Fruit fly (Drosophila melanogaster) whole organism, embryonic: ENCODE data around the gene Aatf.

ENCODE experiments used
- Aef1 ChIP-seq: fragments of 200-800 bp; sonication (Bioruptor generic); IDR thresholded peaks from 3 replicates; pipeline ENCODE4 v1.3.6; 2022; ENCODE audit warnings: missing biosample characterization, missing genetic modification characterization
- B-H1 ChIP-seq: fragments of 200-800 bp; sonication (Bioruptor generic); IDR thresholded peaks from 3 replicates; pipeline ENCODE4 v1.3.6; 2022; ENCODE audit warnings: missing biosample characterization, missing genetic modification characterization
- Bgb ChIP-seq: fragments of 200-800 bp; sonication (Bioruptor generic); IDR thresholded peaks from 2 replicates; pipeline ENCODE4 v1.3.6; 2022; ENCODE audit warnings: missing biosample characterization, missing genetic modification characterization; ENCODE audit not compliant: partially characterized antibody
- C15 ChIP-seq: fragments of 200-800 bp; sonication (Bioruptor generic); IDR thresholded peaks from 3 replicates; pipeline ENCODE4 v1.3.6; 2022; ENCODE audit warnings: missing biosample characterization, missing genetic modification characterization
- CG10366 ChIP-seq: fragments of 200-800 bp; sonication (Bioruptor generic); IDR thresholded peaks from 2 replicates; pipeline ENCODE4 v1.3.6; 2022; ENCODE audit warnings: missing biosample characterization, missing genetic modification characterization
- CG10543 ChIP-seq: fragments of 200-800 bp; sonication (Bioruptor generic); optimal IDR thresholded peaks from 3 replicates; lab custom pipeline; 2017; ENCODE audit warnings: missing biosample characterization, mild to moderate bottlenecking, missing genetic modification characterization, moderate library complexity
- CG12219 ChIP-seq: fragments of 200-800 bp; sonication (Bioruptor generic); optimal IDR thresholded peaks from 3 replicates; lab custom pipeline; 2018; ENCODE audit warnings: missing biosample characterization, mild to moderate bottlenecking, missing genetic modification characterization
- CG12744 ChIP-seq: fragments of 200-800 bp; sonication (Bioruptor generic); optimal IDR thresholded peaks from 2 replicates; lab custom pipeline; 2016; ENCODE audit warnings: missing biosample characterization, missing genetic modification characterization
- CG12769 ChIP-seq: fragments of 200-800 bp; sonication (Bioruptor generic); optimal IDR thresholded peaks from 2 replicates; lab custom pipeline; 2019; ENCODE audit warnings: missing biosample characterization, mild to moderate bottlenecking, missing genetic modification characterization, moderate library complexity
- CG13775 ChIP-seq: fragments of 200-800 bp; sonication (Bioruptor generic); optimal IDR thresholded peaks from 3 replicates; lab custom pipeline; 2017; ENCODE audit warnings: missing biosample characterization, mild to moderate bottlenecking, missing genetic modification characterization
- CG16779 ChIP-seq: fragments of 200-800 bp; sonication (Bioruptor generic); IDR thresholded peaks from 2 replicates; pipeline ENCODE4 v1.3.6; 2022; ENCODE audit warnings: missing biosample characterization, missing genetic modification characterization
- CG17802 ChIP-seq: fragments of 200-800 bp; sonication (Bioruptor generic); optimal IDR thresholded peaks from 2 replicates; lab custom pipeline; 2018; ENCODE audit warnings: missing biosample characterization, mild to moderate bottlenecking, missing genetic modification characterization, moderate library complexity
- CG31365 ChIP-seq: fragments of 200-800 bp; sonication (Bioruptor generic); optimal IDR thresholded peaks from 2 replicates; lab custom pipeline; 2018; ENCODE audit warnings: missing biosample characterization, mild to moderate bottlenecking, missing genetic modification characterization
- CG3847 ChIP-seq: fragments of 200-800 bp; sonication (Bioruptor generic); IDR thresholded peaks from 2 replicates; pipeline ENCODE4 v1.3.6; 2022; ENCODE audit warnings: missing biosample characterization, missing genetic modification characterization
- CG4282 ChIP-seq: fragments of 200-800 bp; sonication (Bioruptor generic); optimal IDR thresholded peaks from 2 replicates; lab custom pipeline; 2016; ENCODE audit warnings: missing biosample characterization, missing genetic modification characterization
- CG4360 ChIP-seq: fragments of 200-800 bp; sonication (Bioruptor generic); IDR thresholded peaks from 2 replicates; pipeline ENCODE4 v1.3.6; 2022; ENCODE audit warnings: missing biosample characterization, missing genetic modification characterization
- CG43689 ChIP-seq: fragments of 200-800 bp; sonication (Bioruptor generic); IDR thresholded peaks from 2 replicates; pipeline ENCODE4 v1.3.6; 2022; ENCODE audit warnings: missing biosample characterization, missing genetic modification characterization
- CG6683 ChIP-seq: fragments of 200-800 bp; sonication (Bioruptor generic); optimal IDR thresholded peaks from 2 replicates; lab custom pipeline; 2017; ENCODE audit warnings: missing biosample characterization, mild to moderate bottlenecking, missing genetic modification characterization, missing genetic modification reagents
- CG6813 ChIP-seq: fragments of 200-800 bp; sonication (Bioruptor generic); optimal IDR thresholded peaks from 2 replicates; lab custom pipeline; 2017; ENCODE audit warnings: missing biosample characterization, missing genetic modification characterization, mild to moderate bottlenecking, moderate library complexity, missing genetic modification reagents
- CG8478 ChIP-seq: fragments of >200 bp; optimal IDR thresholded peaks from 2 replicates; lab custom pipeline; 2018
- CG9727 ChIP-seq: fragments of 200-800 bp; sonication (Bioruptor generic); optimal IDR thresholded peaks from 3 replicates; lab custom pipeline; 2017; ENCODE audit warnings: missing biosample characterization, mild to moderate bottlenecking, missing genetic modification characterization
- CG9817 ChIP-seq: fragments of 200-800 bp; sonication (Bioruptor generic); optimal IDR thresholded peaks from 2 replicates; lab custom pipeline; 2018; ENCODE audit warnings: missing biosample characterization, mild to moderate bottlenecking, missing genetic modification characterization, moderate library complexity
- CHES-1-like ChIP-seq: fragments of 200-800 bp; sonication (Bioruptor generic); optimal IDR thresholded peaks from 2 replicates; lab custom pipeline; 2016; ENCODE audit warnings: missing biosample characterization, missing genetic modification characterization
- Dek ChIP-seq: fragments of 200-800 bp; sonication (Bioruptor generic); optimal IDR thresholded peaks from 3 replicates; lab custom pipeline; 2019; ENCODE audit warnings: missing biosample characterization, mild to moderate bottlenecking, missing genetic modification characterization, moderate library complexity
- Dip3 ChIP-seq: fragments of 200-800 bp; sonication (Bioruptor generic); optimal IDR thresholded peaks from 3 replicates; lab custom pipeline; 2016; ENCODE audit warnings: missing biosample characterization, missing genetic modification characterization
- Eip74EF ChIP-seq, 2 experiments: fragments of 200-800 bp in 1 of 2; fragments of >200 bp in 1 of 2; sonication (Bioruptor generic) in 1 of 2; optimal IDR thresholded peaks; 2 replicates each; lab custom pipeline; 2017 to 2019; ENCODE audit warnings: missing biosample characterization in 2 of 2, missing genetic modification characterization in 2 of 2, mild to moderate bottlenecking in 1 of 2, moderate library complexity in 1 of 2
- Elba2 ChIP-seq: fragments of 200-800 bp; sonication (Bioruptor generic); optimal IDR thresholded peaks from 3 replicates; lab custom pipeline; 2016; ENCODE audit warnings: missing biosample characterization, missing genetic modification characterization
- Fer2 ChIP-seq: fragments of 200-800 bp; sonication (Bioruptor generic); optimal IDR thresholded peaks from 2 replicates; lab custom pipeline; 2018; ENCODE audit warnings: missing biosample characterization, mild to moderate bottlenecking, missing genetic modification characterization, moderate library complexity
- PHDP ChIP-seq: fragments of 200-800 bp; sonication (Bioruptor generic); optimal IDR thresholded peaks from 3 replicates; lab custom pipeline; 2018; ENCODE audit warnings: missing biosample characterization, mild to moderate bottlenecking, missing genetic modification characterization, moderate library complexity
- Spps ChIP-seq: fragments of 200-800 bp; sonication (Bioruptor generic); optimal IDR thresholded peaks from 2 replicates; lab custom pipeline; 2018; ENCODE audit warnings: missing biosample characterization, mild to moderate bottlenecking, missing genetic modification characterization
- Sry-β ChIP-seq: fragments of 200-800 bp; sonication (Bioruptor generic); optimal IDR thresholded peaks from 2 replicates; lab custom pipeline; 2018; ENCODE audit warnings: missing biosample characterization, mild to moderate bottlenecking, missing genetic modification characterization, moderate library complexity
- Ssrp ChIP-seq: fragments of 200-800 bp; sonication (Bioruptor generic); optimal IDR thresholded peaks from 2 replicates; lab custom pipeline; 2018; ENCODE audit warnings: missing biosample characterization, mild to moderate bottlenecking, missing genetic modification characterization, moderate library complexity
- ara ChIP-seq: fragments of 200-800 bp; sonication (Bioruptor generic); IDR thresholded peaks from 2 replicates; pipeline ENCODE4 v1.3.6; 2022; ENCODE audit warnings: missing biosample characterization, missing genetic modification characterization
- ato ChIP-seq: fragments of 200-800 bp; sonication (Bioruptor generic); IDR thresholded peaks from 2 replicates; pipeline ENCODE4 v1.3.6; 2022; ENCODE audit warnings: missing biosample characterization, missing genetic modification characterization; ENCODE audit not compliant: partially characterized antibody
- en ChIP-seq: fragments of 200-800 bp; sonication (Bioruptor generic); optimal IDR thresholded peaks from 2 replicates; lab custom pipeline; 2016; ENCODE audit warnings: missing biosample characterization, missing genetic modification characterization
- fu2 ChIP-seq: fragments of 200-800 bp; sonication (Bioruptor generic); optimal IDR thresholded peaks from 2 replicates; lab custom pipeline; 2016; ENCODE audit warnings: missing biosample characterization, missing genetic modification characterization
- grn ChIP-seq: fragments of 200-800 bp; sonication (Bioruptor generic); optimal IDR thresholded peaks from 3 replicates; lab custom pipeline; 2017; ENCODE audit warnings: missing biosample characterization, missing genetic modification characterization
- hbn ChIP-seq: fragments of 200-800 bp; sonication (Bioruptor generic); IDR thresholded peaks from 2 replicates; pipeline ENCODE4 v1.3.6; 2022; ENCODE audit warnings: missing biosample characterization, missing genetic modification characterization; ENCODE audit not compliant: partially characterized antibody
- lov ChIP-seq, 2 experiments: fragments of 200-800 bp in 1 of 2; fragments of >200 bp in 1 of 2; sonication (Bioruptor generic) in 1 of 2; IDR thresholded peaks in 1 of 2; optimal IDR thresholded peaks in 1 of 2; 2 replicates in 1 of 2; 3 replicates in 1 of 2; pipeline versions ENCODE4 v1.3.6 to Lab custom; 2017 to 2022; ENCODE audit warnings: missing biosample characterization in 1 of 2, missing genetic modification characterization in 1 of 2
- nom ChIP-seq: fragments of 200-800 bp; sonication (Bioruptor generic); optimal IDR thresholded peaks from 2 replicates; lab custom pipeline; 2017; ENCODE audit warnings: missing biosample characterization, missing genetic modification characterization, mild to moderate bottlenecking, moderate library complexity, missing genetic modification reagents
- onecut ChIP-seq: fragments of 200-800 bp; sonication (Bioruptor generic); IDR thresholded peaks from 2 replicates; pipeline ENCODE4 v1.3.6; 2022; ENCODE audit warnings: missing biosample characterization, missing genetic modification characterization
- pfk ChIP-seq: fragments of 200-800 bp; sonication (Bioruptor generic); optimal IDR thresholded peaks from 2 replicates; lab custom pipeline; 2018; ENCODE audit warnings: missing biosample characterization, mild to moderate bottlenecking, missing genetic modification characterization, moderate library complexity
- row ChIP-seq: fragments of 200-800 bp; sonication (Bioruptor generic); IDR thresholded peaks from 3 replicates; pipeline ENCODE4 v1.3.6; 2022; ENCODE audit warnings: missing biosample characterization, missing genetic modification characterization
- sim ChIP-seq: fragments of 200-800 bp; sonication (Bioruptor generic); IDR thresholded peaks from 2 replicates; pipeline ENCODE4 v1.3.6; 2022; ENCODE audit warnings: missing biosample characterization, missing genetic modification characterization
- sna ChIP-seq: fragments of 200-800 bp; sonication (Bioruptor generic); IDR thresholded peaks from 2 replicates; pipeline ENCODE4 v1.3.6; 2022; ENCODE audit warnings: missing biosample characterization, missing genetic modification characterization; ENCODE audit not compliant: partially characterized antibody
- unc-4 ChIP-seq: fragments of 200-800 bp; sonication (Bioruptor generic); IDR thresholded peaks from 2 replicates; pipeline ENCODE4 v1.3.6; 2022; ENCODE audit warnings: missing biosample characterization, missing genetic modification characterization; ENCODE audit not compliant: partially characterized antibody
- zen ChIP-seq: fragments of 200-800 bp; sonication (Bioruptor generic); optimal IDR thresholded peaks from 3 replicates; lab custom pipeline; 2018; ENCODE audit warnings: missing biosample characterization, mild to moderate bottlenecking, missing genetic modification characterization, moderate library complexity

Aatf gene

dm6 chr2L:6673211-6674012, 44.0 kb upstream of the Aatf start, which contains the start of gene Spn27A (continued):
- TF ChIP-seq Elba2 (GFP tag; lab: Kevin White, UChicago), result peak; percentile 19
- TF ChIP-seq Bgb, result peak; percentile 30; the same call in 1 of the 2 replicates
- peak; percentile 35; the same call in 1 of the 3 replicates for TF ChIP-seq Aef1 (GFP tag; lab: Robert Waterston, UW)
- TF ChIP-seq CG9817 (tag; lab: Kevin White, UChicago), result peak; percentile 25
- no peak for TF ChIP-seq CG8478 (lab: Kevin White, UChicago)
- no peak for TF ChIP-seq grn (GFP tag; lab: Kevin White, UChicago)
- TF ChIP-seq CG6813, result peak; percentile 25
- TF ChIP-seq zen (tag; lab: Kevin White, UChicago), result peak; percentile 50
- no peak for TF ChIP-seq CG12744
- peak; percentile 59 for TF ChIP-seq Dip3 (GFP tag; lab: Kevin White, UChicago)
- peak; percentile 3 for TF ChIP-seq CG12769 (tag; lab: Kevin White, UChicago)
- no peak for TF ChIP-seq ato (GFP tag; lab: Robert Waterston, UW)
- peak; percentile 43 for TF ChIP-seq Dek (tag; lab: Kevin White, UChicago)
- TF ChIP-seq CG17802 (tag; lab: Kevin White, UChicago), result no peak
- TF ChIP-seq B-H1 (GFP tag; lab: Robert Waterston, UW), result 0 out of 3 replicates have a peak, but pooled peaks have one; percentile 32
- peak; percentile 46 for TF ChIP-seq CG9727
- TF ChIP-seq CG13775 (GFP tag; lab: Kevin White, UChicago), result peak; percentile 56
- peak; percentile 19 for TF ChIP-seq en (GFP tag; lab: Kevin White, UChicago)
- TF ChIP-seq nom (GFP tag; lab: Kevin White, UChicago), result peak; percentile 86
- TF ChIP-seq CG10543, result peak; percentile 23
- no peak for TF ChIP-seq CG16779 (GFP tag; lab: Robert Waterston, UW)
- TF ChIP-seq CG10366 (GFP tag; lab: Robert Waterston, UW), result peak; percentile 49; the same call in 1 of the 2 replicates
- no peak for TF ChIP-seq unc-4 (GFP tag; lab: Robert Waterston, UW)
- peak; percentile 59; the same call in 2 of the 3 replicates for TF ChIP-seq row
- peak; percentile 5; the same call in 1 of the 2 replicates for TF ChIP-seq CG4360 (GFP tag; lab: Robert Waterston, UW)
- TF ChIP-seq CG31365 (tag; lab: Kevin White, UChicago), result no peak
- TF ChIP-seq CG6683, result no peak
- TF ChIP-seq CG43689 (GFP tag; lab: Robert Waterston, UW), result no peak
- peak; percentile 64 for TF ChIP-seq Ssrp (tag; lab: Kevin White, UChicago)
- TF ChIP-seq onecut (GFP tag; lab: Robert Waterston, UW), result peak; percentile 32; the same call in 1 of the 2 replicates
- peak; percentile 26 for TF ChIP-seq hbn
- no peak for TF ChIP-seq CG4282
- peak; percentile 28; the same call in 1 of the 2 replicates for TF ChIP-seq sim (GFP tag; lab: Robert Waterston, UW)
- peak; percentile 36 for TF ChIP-seq Spps (tag; lab: Kevin White, UChicago)
- peak in 1 of 2 experiments; percentile 53 for TF ChIP-seq Eip74EF (GFP tag; optimal IDR thresholded peaks at IDR 0.05; lab: Kevin White, UChicago)
- TF ChIP-seq sna (GFP tag; lab: Robert Waterston, UW), result no peak
- TF ChIP-seq C15 (GFP tag; lab: Robert Waterston, UW), result no peak
- peak; percentile 37 for TF ChIP-seq PHDP
- peak; percentile 8; the same call in 1 of the 2 replicates for TF ChIP-seq ara (GFP tag; lab: Robert Waterston, UW)
- TF ChIP-seq Fer2, result peak; percentile 29
- no peak for TF ChIP-seq pfk (GFP tag; lab: Kevin White, UChicago)
- TF ChIP-seq CHES-1-like (GFP tag; lab: Kevin White, UChicago), result peak; percentile 59
- peak; percentile 41 for TF ChIP-seq CG3847 (GFP tag; lab: Robert Waterston, UW)
- TF ChIP-seq CG12219, result no peak
- no peak for TF ChIP-seq fu2 (GFP tag; lab: Kevin White, UChicago)
- peak; percentile 54 for TF ChIP-seq Sry-β
- no peak for TF ChIP-seq lov (optimal IDR thresholded peaks at IDR 0.05; lab: Kevin White, UChicago)
- TF ChIP-seq lov (GFP tag; IDR thresholded peaks at IDR 0.05; lab: Robert Waterston, UW), result no peak
